Worm (Caenorhabditis elegans): ENCODE data around the gene C25E10.11.

The C25E10.11 gene

DNA sequence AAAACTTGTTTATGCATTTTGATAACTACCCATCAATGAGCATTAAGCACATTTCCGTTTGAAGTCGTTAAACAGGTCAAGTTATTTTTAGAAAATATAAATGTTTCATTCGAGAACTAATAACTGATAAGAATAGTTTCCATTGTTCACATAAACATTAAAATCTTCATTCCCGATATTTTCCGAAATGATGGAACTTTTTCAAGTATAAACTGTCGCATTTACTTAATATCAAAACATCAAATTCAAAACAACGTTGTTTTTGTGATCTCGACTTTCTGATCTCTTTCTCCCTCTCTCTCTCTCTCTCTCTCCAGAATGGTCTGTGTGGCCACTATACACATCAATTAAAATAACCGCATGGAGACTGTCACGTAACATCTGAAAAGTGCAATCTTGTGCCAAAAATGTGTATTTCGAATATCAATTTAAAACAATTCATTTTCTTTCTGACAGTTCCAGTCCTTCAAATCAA is 15.9 kb upstream of the C25E10.11 start (continued):
- TF ChIP-seq nhr-11 (tag; optimal IDR thresholded peaks at IDR 0.05) (no peak), ceh-28 (tag; optimal IDR thresholded peaks at IDR 0.05) (no peak), nhr-77 (tag; optimal IDR thresholded peaks at IDR 0.05) (no peak), mdl-1 (tag; optimal IDR thresholded peaks at IDR 0.05) (no peak), egl-27 (tag; optimal IDR thresholded peaks at IDR 0.05) (no peak), lsy-12 (tag; optimal IDR thresholded peaks at IDR 0.05) (no peak), nhr-76 (tag; optimal IDR thresholded peaks at IDR 0.05) (no peak), mml-1 (tag; optimal IDR thresholded peaks at IDR 0.05) (no peak), lin-39 (tag; optimal IDR thresholded peaks at IDR 0.05) (no peak)

DNA sequence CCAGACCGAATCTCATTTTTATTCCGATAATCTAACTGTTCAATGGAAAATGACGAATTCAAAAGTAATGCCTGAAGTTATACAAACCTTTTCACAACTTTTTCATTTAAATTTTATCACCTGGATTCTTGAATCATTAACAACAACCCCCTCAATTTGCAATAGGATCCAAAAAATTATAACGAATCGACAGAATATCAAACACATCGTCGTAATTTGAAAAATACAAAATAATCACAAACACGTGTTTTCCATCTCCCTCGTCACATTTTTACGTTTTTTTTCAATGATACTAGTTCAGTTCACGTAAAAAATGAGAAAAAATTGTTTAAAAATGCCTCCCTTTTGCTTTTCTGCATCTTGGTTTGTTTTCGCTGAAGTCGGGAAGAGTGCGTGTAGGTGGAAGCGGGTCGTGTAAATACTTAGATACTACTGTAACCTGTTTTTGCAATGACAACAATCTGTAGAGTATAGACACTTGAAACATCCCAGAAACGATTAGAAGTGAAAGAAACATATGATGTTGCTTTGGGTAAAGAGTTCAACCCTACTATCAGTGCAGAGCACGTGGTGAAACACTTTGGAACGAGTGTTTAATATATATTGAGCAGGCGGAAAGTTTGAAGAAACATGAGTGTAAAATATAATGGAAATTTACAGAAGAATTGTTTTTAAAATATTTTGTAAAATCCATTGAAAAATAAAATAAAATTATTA is 15.0 kb upstream of the C25E10.11 start, which contains the start of gene oac-50:
TSS of gene oac-50 (minus strand) at position 219 of the 717 bp plus-strand sequence.
- no peak for TF ChIP-seq skn-1 (tag; optimal IDR thresholded peaks at IDR 0.05)
- TF ChIP-seq pha-4 (tag; optimal IDR thresholded peaks at IDR 0.05): peak; percentile 82
- no peak for TF ChIP-seq aly-2 (tag; optimal IDR thresholded peaks at IDR 0.05)
- TF ChIP-seq elt-2 (tag; optimal IDR thresholded peaks at IDR 0.05): peak; percentile 55
- peak; percentile 79 for TF ChIP-seq pqm-1 (tag; optimal IDR thresholded peaks at IDR 0.05)
- no peak for TF ChIP-seq zag-1 (tag; optimal IDR thresholded peaks at IDR 0.05)
- no peak for TF ChIP-seq ceh-28 (tag; optimal IDR thresholded peaks at IDR 0.05)
- no peak for TF ChIP-seq egl-5 (tag; optimal IDR thresholded peaks at IDR 0.05)
- TF ChIP-seq nhr-28 (tag; optimal IDR thresholded peaks at IDR 0.05): no peak
- no peak for TF ChIP-seq ceh-16 (tag; optimal IDR thresholded peaks at IDR 0.05)
- TF ChIP-seq snpc-4 (tag; optimal IDR thresholded peaks at IDR 0.05): no peak
- no peak for TF ChIP-seq ZK546.5 (tag; optimal IDR thresholded peaks at IDR 0.05)
- no peak for TF ChIP-seq sea-2 (GFP tag; optimal IDR thresholded peaks at IDR 0.05)
- TF ChIP-seq nhr-77 (tag; optimal IDR thresholded peaks at IDR 0.05): no peak

DNA sequence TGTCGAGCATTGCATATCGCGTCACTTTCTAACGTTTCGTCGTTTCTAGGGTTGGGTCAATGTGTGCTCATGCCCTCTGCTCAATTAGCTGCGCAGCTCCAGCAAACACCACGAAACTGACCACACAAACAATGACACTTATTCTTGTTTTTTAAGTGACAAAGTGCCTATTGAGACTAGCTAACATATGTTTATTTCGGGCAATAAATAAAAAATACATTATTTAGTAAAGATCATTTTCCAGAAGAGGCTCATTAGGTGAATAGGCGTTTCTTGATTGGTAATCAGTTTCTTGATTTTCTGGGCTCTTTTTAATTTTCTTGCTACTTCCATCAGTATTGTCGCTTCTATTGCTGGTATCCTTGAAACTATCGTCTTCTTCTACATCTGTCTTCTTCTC is 11.2 kb upstream of the C25E10.11 start, which contains the start of gene T27E4.5:
TSS of gene T27E4.5 (minus strand) at position 101 of the 400 bp plus-strand sequence.
- TF ChIP-seq ZK546.5 (tag; optimal IDR thresholded peaks at IDR 0.05) (no peak), unc-39 (tag; optimal IDR thresholded peaks at IDR 0.05) (no peak), unc-62 (GFP tag; optimal IDR thresholded peaks at IDR 0.05) (no peak), ceh-82 (tag; optimal IDR thresholded peaks at IDR 0.05) (no peak), ama-1 (optimal IDR thresholded peaks at IDR 0.05) (no peak), nfya-1 (tag; optimal IDR thresholded peaks at IDR 0.05; ENCODE audit: insufficient read depth) (no peak), eor-1 (tag; optimal IDR thresholded peaks at IDR 0.05) (no peak), egl-27 (tag; optimal IDR thresholded peaks at IDR 0.05) (no peak), sea-2 (GFP tag; optimal IDR thresholded peaks at IDR 0.05) (no peak), elt-1 (tag; optimal IDR thresholded peaks at IDR 0.05) (no peak), mml-1 (tag; optimal IDR thresholded peaks at IDR 0.05) (no peak), fkh-2 (tag; optimal IDR thresholded peaks at IDR 0.05) (no peak), jun-1 (tag; optimal IDR thresholded peaks at IDR 0.05) (no peak), ceh-16 (tag; optimal IDR thresholded peaks at IDR 0.05) (no peak), pqm-1 (tag; optimal IDR thresholded peaks at IDR 0.05) (no peak)

DNA sequence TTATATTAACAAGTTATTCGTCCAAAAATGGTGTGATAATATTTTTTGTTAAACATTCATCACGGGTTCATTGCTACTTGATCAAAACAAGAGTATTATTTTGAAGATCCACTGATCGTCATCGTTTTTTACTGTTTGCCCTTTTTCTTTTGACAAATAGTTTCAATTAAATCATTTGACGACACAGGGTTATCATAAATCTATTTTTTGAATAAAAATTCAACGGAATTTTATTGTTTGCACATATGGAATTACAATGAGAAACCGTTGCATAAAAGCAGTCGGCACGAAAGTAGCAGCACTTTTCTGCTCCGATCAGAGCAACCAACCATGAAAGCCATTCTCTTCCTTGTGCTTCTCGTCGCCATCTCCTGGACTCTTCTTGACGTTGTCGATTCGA is 9.2 kb upstream of the C25E10.11 start, which contains the start of gene fip-2:
TSS of gene fip-2 (plus strand) at position 301 of the 400 bp plus-strand sequence.
- TF ChIP-seq nhr-11 (tag; optimal IDR thresholded peaks at IDR 0.05): no peak
- TF ChIP-seq ceh-9 (tag; optimal IDR thresholded peaks at IDR 0.05): no peak
- no peak for TF ChIP-seq ZK546.5 (tag; optimal IDR thresholded peaks at IDR 0.05)
- no peak for TF ChIP-seq fos-1 (tag; optimal IDR thresholded peaks at IDR 0.05)
- TF ChIP-seq nhr-28 (tag; optimal IDR thresholded peaks at IDR 0.05): no peak

DNA sequence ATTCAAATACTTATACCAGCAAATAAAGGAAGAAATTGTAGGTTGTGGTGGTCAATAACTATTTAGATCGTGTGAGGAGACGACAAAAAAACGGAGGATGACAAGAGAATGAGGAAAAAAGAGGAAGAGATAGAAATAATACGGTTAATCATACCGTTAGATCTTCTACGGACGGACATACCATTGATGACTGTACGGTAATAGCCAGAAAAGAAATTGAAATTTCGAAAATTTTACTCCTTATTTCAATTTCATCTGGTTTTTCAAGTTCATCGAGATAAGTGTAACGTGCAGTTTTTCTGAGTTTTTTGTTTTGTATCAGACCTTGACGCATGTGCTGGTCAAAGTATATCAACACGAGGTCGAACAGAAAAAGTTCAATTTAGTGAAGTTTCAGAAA is 7.4 kb upstream of the C25E10.11 start:
- TF ChIP-seq elt-1 (tag; optimal IDR thresholded peaks at IDR 0.05): peak; percentile 87
- TF ChIP-seq elt-2 (tag; optimal IDR thresholded peaks at IDR 0.05): no peak
- TF ChIP-seq mml-1 (tag; optimal IDR thresholded peaks at IDR 0.05): no peak
- no peak for TF ChIP-seq skn-1 (tag; optimal IDR thresholded peaks at IDR 0.05)
- TF ChIP-seq pha-4 (tag; optimal IDR thresholded peaks at IDR 0.05): no peak
